Worm (Caenorhabditis elegans): ENCODE measurements around the gene ZK402.1.
"Not testable (repeated sequence)": the region's sequence is repeated elsewhere in the genome, so short reads cannot be mapped to it uniquely, and the experiment has no call there.

The ZK402.1 gene

DNA sequence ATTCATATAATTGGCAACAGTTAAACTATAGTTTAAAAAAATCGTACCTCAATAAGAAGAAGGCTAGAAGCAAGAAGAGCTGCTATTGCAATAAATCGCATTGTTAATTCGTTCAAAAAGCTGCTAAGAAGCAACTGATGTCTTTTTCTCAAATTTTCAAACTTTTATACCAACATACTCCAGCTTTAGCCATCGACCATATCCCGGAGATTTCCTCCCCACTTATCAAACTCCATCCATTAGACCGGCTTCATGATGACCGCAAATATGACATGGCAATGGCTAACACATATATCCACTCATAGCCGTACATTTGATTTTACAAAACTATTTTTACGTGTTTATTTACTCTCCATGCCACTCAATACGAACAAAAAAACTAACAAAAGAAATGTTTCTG is 6.5 kb downstream of the ZK402.1 start, which contains the start of gene abu-2:
TSS of gene abu-2 (minus strand) at position 101 of the 400 bp plus-strand sequence.
- no peak for TF ChIP-seq T22C8.4 (GFP tag; IDR thresholded peaks at IDR 0.05)
- TF ChIP-seq med-1 (GFP tag; optimal IDR thresholded peaks at IDR 0.05; ENCODE audit: insufficient read depth), result no peak
- TF ChIP-seq ztf-29 (GFP tag; IDR thresholded peaks at IDR 0.05), result no peak
- TF ChIP-seq tab-1 (GFP tag; IDR thresholded peaks at IDR 0.05), result no peak
- TF ChIP-seq klf-2 (GFP tag; conservative IDR thresholded peaks at IDR 0.05), result no peak
- TF ChIP-seq ref-1 (GFP tag; conservative IDR thresholded peaks at IDR 0.05), result no peak
- TF ChIP-seq cog-1 (tag; optimal IDR thresholded peaks at IDR 0.05), result no peak
- no peak for TF ChIP-seq ztf-23 (GFP tag; IDR thresholded peaks at IDR 0.05)
- no peak for TF ChIP-seq flt-1 (GFP tag; IDR thresholded peaks at IDR 0.05)

DNA sequence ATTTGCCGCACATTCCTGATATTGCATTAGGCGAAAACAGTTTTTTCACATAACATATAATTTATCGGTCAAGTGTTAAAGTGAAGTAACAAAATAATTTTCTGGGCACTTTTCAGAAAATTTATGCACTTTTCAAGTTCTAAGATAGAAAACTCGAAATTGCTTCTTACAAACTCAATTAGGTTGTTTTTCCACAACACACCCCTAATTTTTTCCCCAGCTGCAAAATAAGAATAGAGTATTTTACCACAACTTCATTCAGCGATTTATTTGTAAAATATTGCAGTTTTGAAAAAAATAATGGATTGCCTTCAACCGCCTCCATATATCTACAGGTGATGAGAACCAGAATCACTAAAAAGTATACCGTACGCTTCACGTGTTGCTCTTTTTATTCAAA is 8.8 kb downstream of the ZK402.1 start, which contains the start of gene srh-19:
TSS of gene srh-19 (plus strand) at position 301 of the 400 bp plus-strand sequence.
- no peak for TF ChIP-seq med-1 (GFP tag; optimal IDR thresholded peaks at IDR 0.05; ENCODE audit: insufficient read depth)

DNA sequence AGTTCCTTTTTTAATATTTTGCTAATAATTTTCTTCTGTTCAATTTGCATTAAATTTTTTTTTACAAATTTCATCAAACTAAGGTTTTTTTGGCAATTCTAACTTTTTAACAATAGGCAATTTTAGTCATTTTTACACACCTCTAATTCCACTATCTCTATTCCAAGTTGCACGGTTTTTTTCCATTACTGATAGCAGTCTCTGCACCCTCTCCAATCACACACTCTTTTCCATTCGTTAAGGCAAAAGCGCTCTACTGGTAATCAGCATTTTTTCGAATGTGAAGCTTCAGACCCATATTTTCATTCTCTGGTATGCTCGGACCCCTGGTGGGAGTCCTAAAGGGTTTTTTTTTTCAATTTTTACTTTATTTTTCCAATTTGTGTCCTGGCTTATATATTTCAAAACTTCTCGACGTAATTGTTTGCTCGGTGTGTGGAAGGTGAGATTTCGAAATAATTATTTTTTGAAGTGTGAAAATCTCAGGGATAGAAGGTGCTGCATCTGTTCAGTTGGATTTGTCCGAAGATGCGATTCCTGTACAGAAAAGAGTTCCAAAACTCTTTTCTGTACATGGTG is 12.8 kb downstream of the ZK402.1 start, which contains the start of the genes F19G12.4 and F19G12.8:
TSS of gene F19G12.4 (plus strand) at position 529 of the 579 bp plus-strand sequence.
TSS of gene F19G12.8 (plus strand) at position 545 of the 579 bp plus-strand sequence.
- no peak for TF ChIP-seq tab-1 (GFP tag; IDR thresholded peaks at IDR 0.05)
- TF ChIP-seq cog-1 (tag; optimal IDR thresholded peaks at IDR 0.05), result no peak
- TF ChIP-seq T22C8.4 (GFP tag; IDR thresholded peaks at IDR 0.05), result no peak
- no peak for TF ChIP-seq ref-1 (GFP tag; conservative IDR thresholded peaks at IDR 0.05)
- TF ChIP-seq flt-1 (GFP tag; IDR thresholded peaks at IDR 0.05), result no peak
- TF ChIP-seq klf-2 (GFP tag; conservative IDR thresholded peaks at IDR 0.05), result no peak
- no peak for TF ChIP-seq ztf-23 (GFP tag; IDR thresholded peaks at IDR 0.05)

DNA sequence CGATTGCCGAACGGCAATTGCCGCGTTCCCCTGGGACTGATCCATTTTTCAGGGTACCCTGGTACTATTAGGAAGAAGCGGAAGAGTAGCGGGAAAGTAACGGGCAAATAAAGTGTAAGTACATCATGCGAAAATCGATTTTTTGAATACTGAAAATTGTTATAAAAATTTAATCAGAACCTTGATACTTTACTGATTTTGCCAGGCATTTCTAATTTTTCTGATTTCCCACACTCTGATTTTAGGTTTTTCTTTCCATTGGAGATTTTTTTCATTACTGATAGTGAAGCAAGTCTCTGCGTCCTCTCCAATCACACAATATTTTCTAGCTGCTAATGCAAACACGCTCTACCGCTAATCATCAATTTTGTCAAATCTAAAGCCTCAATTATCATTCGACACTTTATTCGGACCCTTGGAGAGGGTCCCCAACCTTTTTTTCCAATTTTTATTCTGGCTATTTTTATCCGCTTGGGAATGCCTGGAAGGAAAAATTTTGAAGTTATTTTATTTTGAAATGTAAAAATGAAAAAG is 15.2 kb downstream of the ZK402.1 start, which contains the start of gene F19G12.9:
TSS of gene F19G12.9 (plus strand) at position 51 of the 534 bp plus-strand sequence.
- TF ChIP-seq T22C8.4 (GFP tag; IDR thresholded peaks at IDR 0.05), result no peak
- no peak for TF ChIP-seq tab-1 (GFP tag; IDR thresholded peaks at IDR 0.05)
- no peak for TF ChIP-seq ztf-29 (GFP tag; IDR thresholded peaks at IDR 0.05)
- TF ChIP-seq cog-1 (tag; optimal IDR thresholded peaks at IDR 0.05), result no peak
- no peak for TF ChIP-seq ztf-23 (GFP tag; IDR thresholded peaks at IDR 0.05)
- no peak for TF ChIP-seq flt-1 (GFP tag; IDR thresholded peaks at IDR 0.05)
- no peak for TF ChIP-seq ref-1 (GFP tag; conservative IDR thresholded peaks at IDR 0.05)
- TF ChIP-seq klf-2 (GFP tag; conservative IDR thresholded peaks at IDR 0.05), result no peak
- TF ChIP-seq med-1 (GFP tag; optimal IDR thresholded peaks at IDR 0.05; ENCODE audit: insufficient read depth), result no peak

DNA sequence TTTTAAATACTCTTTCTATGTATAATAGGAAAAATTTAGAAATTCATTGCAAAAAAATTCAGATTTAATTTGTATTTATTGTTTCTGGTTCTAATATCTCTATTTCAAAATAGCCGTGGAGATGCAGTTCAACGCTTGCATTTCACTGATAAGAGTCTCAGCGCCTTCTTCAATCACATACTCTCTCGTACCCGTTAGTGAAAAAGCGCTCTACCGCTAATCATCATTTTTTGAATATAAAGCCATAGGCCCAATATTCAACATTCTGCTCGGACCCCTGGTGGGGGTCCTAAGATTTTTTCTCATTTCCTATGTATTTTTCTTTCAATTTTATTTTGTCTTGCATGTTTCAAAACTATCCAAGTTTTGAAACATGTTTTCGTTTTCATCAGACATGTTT is 16.5 kb downstream of the ZK402.1 start:
- TF ChIP-seq ref-1 (GFP tag; conservative IDR thresholded peaks at IDR 0.05), result no peak
- TF ChIP-seq flt-1 (GFP tag; IDR thresholded peaks at IDR 0.05), result no peak
- TF ChIP-seq ztf-29 (GFP tag; IDR thresholded peaks at IDR 0.05), result no peak
- no peak for TF ChIP-seq klf-2 (GFP tag; conservative IDR thresholded peaks at IDR 0.05)
- no peak for TF ChIP-seq T22C8.4 (GFP tag; IDR thresholded peaks at IDR 0.05)
- TF ChIP-seq med-1 (GFP tag; optimal IDR thresholded peaks at IDR 0.05; ENCODE audit: insufficient read depth), result no peak
- TF ChIP-seq cog-1 (tag; optimal IDR thresholded peaks at IDR 0.05), result no peak
- no peak for TF ChIP-seq tab-1 (GFP tag; IDR thresholded peaks at IDR 0.05)
- no peak for TF ChIP-seq ztf-23 (GFP tag; IDR thresholded peaks at IDR 0.05)

DNA sequence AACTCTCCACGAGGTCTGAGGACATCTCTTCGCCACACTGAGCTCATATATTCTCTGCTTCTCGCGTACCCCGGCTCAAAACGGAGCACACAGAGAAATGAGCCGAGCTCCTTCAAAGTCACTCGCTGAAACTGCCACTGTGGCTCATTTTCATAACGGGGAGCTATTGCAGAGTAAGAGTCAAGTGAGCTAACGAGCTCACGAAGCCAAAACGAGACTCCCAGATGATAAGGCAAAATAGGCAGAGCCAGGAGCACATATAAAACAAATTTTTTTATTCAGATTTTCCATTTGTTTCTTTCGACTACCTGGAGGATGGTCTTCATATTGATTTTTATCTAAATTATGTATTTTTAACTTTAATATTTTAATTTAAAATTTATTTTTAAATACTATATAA is 20.4 kb downstream of the ZK402.1 start, which contains the start of gene F19G12.3:
TSS of gene F19G12.3 (plus strand) at position 301 of the 400 bp plus-strand sequence.
- no peak for TF ChIP-seq T22C8.4 (GFP tag; IDR thresholded peaks at IDR 0.05)
- no peak for TF ChIP-seq klf-2 (GFP tag; conservative IDR thresholded peaks at IDR 0.05)
- no peak for TF ChIP-seq ztf-23 (GFP tag; IDR thresholded peaks at IDR 0.05)
- TF ChIP-seq cog-1 (tag; optimal IDR thresholded peaks at IDR 0.05), result no peak
- TF ChIP-seq tab-1 (GFP tag; IDR thresholded peaks at IDR 0.05), result no peak
- TF ChIP-seq med-1 (GFP tag; optimal IDR thresholded peaks at IDR 0.05; ENCODE audit: insufficient read depth), result no peak
- no peak for TF ChIP-seq ref-1 (GFP tag; conservative IDR thresholded peaks at IDR 0.05)
- TF ChIP-seq flt-1 (GFP tag; IDR thresholded peaks at IDR 0.05), result no peak
- no peak for TF ChIP-seq ztf-29 (GFP tag; IDR thresholded peaks at IDR 0.05)

DNA sequence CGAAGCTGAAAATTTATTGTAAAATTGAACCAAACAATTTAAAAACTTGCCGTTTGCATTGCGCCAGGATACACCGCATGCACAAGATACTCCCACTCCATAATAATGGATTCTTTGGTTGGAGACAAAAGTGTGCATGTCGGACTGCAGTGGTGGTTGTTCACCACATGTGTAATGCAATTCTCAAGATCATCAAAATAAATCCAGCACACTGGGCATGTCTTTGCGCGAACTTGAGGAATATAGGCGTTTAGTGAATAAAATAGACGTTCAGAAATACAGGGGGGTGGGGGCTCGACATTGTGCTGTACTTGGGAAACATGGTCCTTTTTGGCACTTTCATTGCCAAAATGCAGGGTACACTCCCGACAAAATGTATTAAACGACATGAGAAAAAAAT is 22.4 kb downstream of the ZK402.1 start, which contains the start of gene F19G12.11:
TSS of gene F19G12.11 (minus strand) at position 101 of the 400 bp plus-strand sequence.
- TF ChIP-seq cog-1 (tag; optimal IDR thresholded peaks at IDR 0.05) (no peak), ztf-23 (GFP tag; IDR thresholded peaks at IDR 0.05) (no peak), flt-1 (GFP tag; IDR thresholded peaks at IDR 0.05) (no peak), tab-1 (GFP tag; IDR thresholded peaks at IDR 0.05) (no peak), ref-1 (GFP tag; conservative IDR thresholded peaks at IDR 0.05) (no peak), klf-2 (GFP tag; conservative IDR thresholded peaks at IDR 0.05) (no peak), T22C8.4 (GFP tag; IDR thresholded peaks at IDR 0.05) (no peak), ztf-29 (GFP tag; IDR thresholded peaks at IDR 0.05) (no peak), med-1 (GFP tag; optimal IDR thresholded peaks at IDR 0.05; ENCODE audit: insufficient read depth) (no peak)

DNA sequence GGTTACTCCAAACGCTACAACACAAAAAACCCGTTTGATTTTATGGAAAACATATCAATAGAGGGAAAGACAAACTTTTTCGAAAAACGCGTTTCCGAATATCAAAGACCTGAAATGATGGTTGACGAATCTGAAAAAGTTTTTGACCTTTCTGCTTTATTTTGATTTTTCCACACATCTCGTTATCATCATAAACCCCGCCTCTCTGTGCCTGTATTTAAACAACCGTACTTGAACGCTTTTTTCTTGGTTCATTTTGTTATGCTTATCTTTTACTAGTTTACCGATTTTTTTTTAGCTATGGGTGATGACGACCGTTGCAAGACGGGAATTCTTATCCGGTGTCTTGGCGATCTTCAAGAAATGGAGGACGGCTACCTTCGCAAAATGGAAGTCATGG is 26.6 kb downstream of the ZK402.1 start, which contains the start of gene F19G12.1:
TSS of gene F19G12.1 (plus strand) at position 301 of the 400 bp plus-strand sequence.
- not testable (repeated sequence) for TF ChIP-seq ztf-23 (GFP tag; IDR thresholded peaks at IDR 0.05); ztf-29 (GFP tag; IDR thresholded peaks at IDR 0.05); ref-1 (GFP tag; conservative IDR thresholded peaks at IDR 0.05)

DNA sequence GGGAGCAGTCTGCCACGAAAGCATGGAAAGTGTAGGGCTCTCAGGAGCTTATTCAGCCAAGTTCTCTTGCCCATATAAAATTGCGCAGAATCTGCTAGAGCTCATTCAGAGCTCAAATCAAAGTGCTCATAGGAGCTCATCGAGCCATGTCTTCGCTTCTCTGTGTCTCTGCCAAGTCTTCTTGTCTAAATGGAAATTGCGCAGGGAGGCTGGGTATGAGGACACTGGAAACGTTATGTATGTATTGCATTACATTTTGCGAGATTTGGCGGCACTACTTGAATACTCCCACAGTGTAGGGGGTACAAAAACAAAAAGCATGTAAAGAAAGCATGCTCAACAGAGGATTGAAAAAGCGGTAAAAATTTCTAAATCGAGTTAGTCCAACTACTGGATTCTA is 33.0 kb downstream of the ZK402.1 start:
- TF ChIP-seq tab-1 (GFP tag; IDR thresholded peaks at IDR 0.05), result no peak
- no peak for TF ChIP-seq med-1 (GFP tag; optimal IDR thresholded peaks at IDR 0.05; ENCODE audit: insufficient read depth)
- no peak for TF ChIP-seq cog-1 (tag; optimal IDR thresholded peaks at IDR 0.05)
- TF ChIP-seq ztf-23 (GFP tag; IDR thresholded peaks at IDR 0.05), result no peak
- no peak for TF ChIP-seq klf-2 (GFP tag; conservative IDR thresholded peaks at IDR 0.05)

DNA sequence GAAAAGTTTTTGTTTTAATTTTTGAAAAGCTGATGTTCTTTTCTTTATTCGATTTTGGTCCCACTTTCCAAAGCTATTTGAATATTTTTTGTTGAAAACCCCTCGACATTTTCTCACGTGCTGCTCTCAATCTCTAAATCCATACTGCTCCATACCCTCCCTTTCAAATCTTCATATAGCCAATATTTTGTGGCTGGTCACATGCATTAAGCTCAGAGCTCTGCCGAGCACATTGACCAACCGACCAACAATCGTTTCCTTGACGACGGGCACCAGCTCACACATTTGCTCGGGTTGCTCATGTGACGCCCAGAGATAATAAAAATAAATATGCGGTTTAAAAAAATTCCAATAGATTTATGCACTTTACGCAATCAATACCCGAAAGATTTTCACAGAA is 34.9 kb downstream of the ZK402.1 start:
- no peak for TF ChIP-seq tab-1 (GFP tag; IDR thresholded peaks at IDR 0.05)
- no peak for TF ChIP-seq ztf-23 (GFP tag; IDR thresholded peaks at IDR 0.05)
- TF ChIP-seq med-1 (GFP tag; optimal IDR thresholded peaks at IDR 0.05; ENCODE audit: insufficient read depth), result no peak
- no peak for TF ChIP-seq cog-1 (tag; optimal IDR thresholded peaks at IDR 0.05)
- TF ChIP-seq klf-2 (GFP tag; conservative IDR thresholded peaks at IDR 0.05), result no peak
- TF ChIP-seq ztf-29 (GFP tag; IDR thresholded peaks at IDR 0.05), result no peak
- no peak for TF ChIP-seq flt-1 (GFP tag; IDR thresholded peaks at IDR 0.05)
- no peak for TF ChIP-seq T22C8.4 (GFP tag; IDR thresholded peaks at IDR 0.05)
- TF ChIP-seq ref-1 (GFP tag; conservative IDR thresholded peaks at IDR 0.05), result no peak

All from whole organism, midembryonic.